Worm (Caenorhabditis elegans): ENCODE measurements around the gene Y56A3A.16.

Y56A3A.16 gene

DNA sequence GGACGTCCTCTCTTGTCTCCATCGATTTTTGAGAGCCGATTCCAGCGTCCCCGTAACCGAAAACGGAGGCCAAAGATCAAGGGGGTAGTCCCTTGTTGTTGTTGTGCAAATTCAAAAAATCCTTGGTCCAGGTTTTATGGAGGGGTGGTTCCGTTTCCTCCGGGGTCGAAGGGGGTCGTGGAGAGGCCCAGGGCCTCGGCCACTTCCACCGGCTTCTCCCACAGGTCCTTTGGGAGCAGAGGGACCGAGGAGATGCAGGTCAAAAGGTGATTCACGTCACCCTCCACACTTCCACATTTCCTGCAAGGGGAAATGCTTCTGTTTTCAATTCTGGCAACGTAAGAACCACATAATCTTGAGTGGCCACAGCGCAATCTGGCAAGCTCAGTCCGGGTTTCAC, 30.4 kb downstream of the Y56A3A.16 start, which contains the start of gene fbxb-22:
Gene fbxb-22, minus strand, starts transcription at position 61 of the 400 bp plus-strand sequence.
- peak; percentile 81 for TF ChIP-seq set-16 (GFP tag; IDR thresholded peaks at IDR 0.05)

DNA sequence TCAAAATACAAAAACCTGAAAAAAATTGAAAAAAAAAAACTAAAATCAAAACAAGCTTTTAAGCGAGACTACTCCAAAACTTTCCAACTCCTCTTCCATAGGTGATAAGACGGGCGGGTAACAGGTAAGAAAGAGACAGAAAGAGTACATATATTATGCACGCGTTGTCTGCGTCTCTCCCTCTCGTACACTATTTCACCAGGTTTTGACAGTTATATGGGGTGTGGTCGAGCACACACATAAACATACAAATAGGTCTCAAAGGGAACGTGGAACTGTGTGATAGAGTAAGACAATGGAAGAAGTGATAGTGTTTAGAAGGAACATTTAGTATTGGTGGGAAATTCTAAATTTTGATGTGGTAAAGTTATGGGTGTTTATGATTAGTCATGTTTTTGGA, 32.6 kb downstream of the Y56A3A.16 start:
- 0 out of 2 replicates have a peak, but pooled peaks have one; percentile 9 for TF ChIP-seq nhr-41 (GFP tag; IDR thresholded peaks at IDR 0.05)
- peak in 1 of 2 experiments; percentile 5 for TF ChIP-seq hif-1 (tag; optimal IDR thresholded peaks at IDR 0.05)
- TF ChIP-seq php-3 (GFP tag; IDR thresholded peaks at IDR 0.05): peak; percentile 82
- TF ChIP-seq hlh-11 (tag; optimal IDR thresholded peaks at IDR 0.05): peak; percentile 76
- peak; percentile 63 for TF ChIP-seq dmd-6 (GFP tag; IDR thresholded peaks at IDR 0.05)
- peak; percentile 90 for TF ChIP-seq pqm-1 (tag; optimal IDR thresholded peaks at IDR 0.05)
- TF ChIP-seq pha-4 (GFP tag; IDR thresholded peaks at IDR 0.05): no peak
- no peak for TF ChIP-seq pha-4 (tag; optimal IDR thresholded peaks at IDR 0.05)
- TF ChIP-seq dve-1 (tag; optimal IDR thresholded peaks at IDR 0.05; ENCODE audit: insufficient read depth): peak; percentile 85
- TF ChIP-seq daf-19 (GFP tag; conservative IDR thresholded peaks at IDR 0.05): no peak
- no peak for TF ChIP-seq daf-16 (GFP tag; optimal IDR thresholded peaks at IDR 0.05)
- peak; percentile 94 for TF ChIP-seq daf-16 (tag; optimal IDR thresholded peaks at IDR 0.05)
- no peak for TF ChIP-seq ctbp-1 (GFP tag; IDR thresholded peaks at IDR 0.05)
- no peak for TF ChIP-seq lim-7 (GFP tag; IDR thresholded peaks at IDR 0.05)
- TF ChIP-seq nhr-28 (tag; optimal IDR thresholded peaks at IDR 0.05): peak; percentile 83
- peak in 1 of 2 experiments; percentile 41 for TF ChIP-seq unc-62 (GFP tag; optimal IDR thresholded peaks at IDR 0.05 in 1 of 2)
- TF ChIP-seq unc-62 (tag; optimal IDR thresholded peaks at IDR 0.05): no peak
- no peak for TF ChIP-seq tag-97 (GFP tag; IDR thresholded peaks at IDR 0.05)
- no peak for TF ChIP-seq T26A8.4 (GFP tag; IDR thresholded peaks at IDR 0.05)
- TF ChIP-seq mes-2 (tag; optimal IDR thresholded peaks at IDR 0.05; ENCODE audit: poor library complexity, severe bottlenecking): peak; percentile 11

ce11 chrIII:11878751-11879150, 35.4 kb downstream of the Y56A3A.16 start, which contains the start of gene Y56A3A.6:
Gene Y56A3A.6, minus strand, starts transcription at chrIII:11878803.
- TF ChIP-seq madf-5 (GFP tag; IDR thresholded peaks at IDR 0.05) (no peak), spr-3 (GFP tag; optimal IDR thresholded peaks at IDR 0.05) (no peak), rbr-2 (tag; optimal IDR thresholded peaks at IDR 0.05) (no peak), nhr-25 (tag; optimal IDR thresholded peaks at IDR 0.05; ENCODE audit: borderline replicate concordance, insufficient read depth) (no peak), dpl-1 (GFP tag; optimal IDR thresholded peaks at IDR 0.05) (no peak), dmd-6 (GFP tag; IDR thresholded peaks at IDR 0.05) (0 out of 2 replicates have a peak, but pooled peaks have one; percentile 9), sdz-12 (GFP tag; optimal IDR thresholded peaks at IDR 0.05) (no peak), mdl-1 (tag; optimal IDR thresholded peaks at IDR 0.05) (no peak), nhr-28 (tag; optimal IDR thresholded peaks at IDR 0.05) (peak; percentile 62), pqm-1 (tag; optimal IDR thresholded peaks at IDR 0.05) (peak; percentile 87), snpc-4 (tag; optimal IDR thresholded peaks at IDR 0.05) (no peak), jun-1 (tag; optimal IDR thresholded peaks at IDR 0.05) (no peak), ceh-82 (tag; optimal IDR thresholded peaks at IDR 0.05) (no peak), zfp-2 (tag; optimal IDR thresholded peaks at IDR 0.05) (no peak), unc-62 (GFP tag; optimal IDR thresholded peaks at IDR 0.05 in 1 of 2) (no peak), unc-62 (tag; optimal IDR thresholded peaks at IDR 0.05) (no peak), nhr-48 (tag; optimal IDR thresholded peaks at IDR 0.05) (no peak), dve-1 (tag; optimal IDR thresholded peaks at IDR 0.05; ENCODE audit: insufficient read depth) (peak; percentile 48), T26A8.4 (GFP tag; IDR thresholded peaks at IDR 0.05) (no peak), hlh-11 (tag; optimal IDR thresholded peaks at IDR 0.05) (peak; percentile 8), D1046.2 (GFP tag; IDR thresholded peaks at IDR 0.05) (no peak), tag-97 (GFP tag; IDR thresholded peaks at IDR 0.05) (no peak), F37D6.2 (tag; optimal IDR thresholded peaks at IDR 0.05) (no peak), daf-16 (GFP tag; optimal IDR thresholded peaks at IDR 0.05) (no peak), daf-16 (tag; optimal IDR thresholded peaks at IDR 0.05) (peak; percentile 39), zip-11 (GFP tag; IDR thresholded peaks at IDR 0.05) (no peak)

Data from whole organism, L4 larva.